Worm (Caenorhabditis elegans) whole organism, young adult: ENCODE data around the gene C26E6.1.

Source experiments
- B0035.1 ChIP-seq: sonication (generic microtip); optimal IDR thresholded peaks from 2 replicates; lab custom pipeline; 2016; ENCODE audit warnings: missing genetic modification characterization, mild to moderate bottlenecking, missing compliant biosample characterization, missing genotype, missing genetic modification reagents
- B0336.3 ChIP-seq: fragments of 200-800 bp; sonication (Bioruptor generic); IDR thresholded peaks from 2 replicates; pipeline ENCODE4 v1.3.6; 2022; ENCODE audit warnings: missing genetic modification characterization, missing compliant biosample characterization
- F33H1.4 ChIP-seq: fragments of 200-800 bp; sonication (Bioruptor generic); IDR thresholded peaks from 2 replicates; pipeline ENCODE4 v1.3.6; 2022; ENCODE audit warnings: missing genetic modification reagents, missing genetic modification characterization, missing compliant biosample characterization
- F49E8.2 ChIP-seq: sonication (generic microtip); optimal IDR thresholded peaks from 3 replicates; lab custom pipeline; 2017; ENCODE audit warnings: missing genetic modification characterization, mild to moderate bottlenecking, missing compliant biosample characterization, antibody characterized with exemption, moderate library complexity; ENCODE audit not compliant: insufficient read depth
- F52B5.7 ChIP-seq: sonication (generic microtip); optimal IDR thresholded peaks from 2 replicates; lab custom pipeline; 2016; ENCODE audit warnings: mild to moderate bottlenecking, missing genetic modification characterization, missing compliant biosample characterization
- T07F8.4 ChIP-seq: sonication (generic microtip); optimal IDR thresholded peaks from 2 replicates; lab custom pipeline; 2016; ENCODE audit warnings: mild to moderate bottlenecking, missing genetic modification characterization, moderate library complexity, missing compliant biosample characterization
- T26A5.8 ChIP-seq: sonication (generic microtip); optimal IDR thresholded peaks from 2 replicates; lab custom pipeline; 2016; ENCODE audit warnings: missing genetic modification characterization, missing compliant biosample characterization
- Y53G8AR.9 ChIP-seq: fragments of 200-800 bp; sonication (Bioruptor generic); conservative IDR thresholded peaks from 2 replicates; pipeline ENCODE4 v1.3.6; 2022; ENCODE audit warnings: missing genetic modification reagents, missing genetic modification characterization, missing compliant biosample characterization
- Y79H2A.3 ChIP-seq: fragments of 200-800 bp; sonication (Bioruptor generic); conservative IDR thresholded peaks from 2 replicates; pipeline ENCODE4 v1.3.6; 2022; ENCODE audit warnings: missing genetic modification reagents, missing genetic modification characterization, missing compliant biosample characterization
- aptf-2 ChIP-seq: fragments of 200-800 bp; sonication (Bioruptor generic); conservative IDR thresholded peaks from 2 replicates; pipeline ENCODE4 v1.3.6; 2022; ENCODE audit warnings: missing genetic modification reagents, missing genetic modification characterization, missing compliant biosample characterization
- atf-7 ChIP-seq: sonication (generic microtip); optimal IDR thresholded peaks from 2 replicates; lab custom pipeline; 2017; ENCODE audit warnings: mild to moderate bottlenecking, missing genetic modification characterization, missing compliant biosample characterization
- attf-3 ChIP-seq: fragments of 200-800 bp; sonication (Bioruptor generic); conservative IDR thresholded peaks from 2 replicates; pipeline ENCODE4 v1.3.6; 2022; ENCODE audit warnings: missing genetic modification reagents, missing genetic modification characterization, missing compliant biosample characterization
- bed-1 ChIP-seq: fragments of 200-800 bp; sonication (Bioruptor generic); IDR thresholded peaks from 2 replicates; pipeline ENCODE4 v1.3.6; 2022; ENCODE audit warnings: missing genetic modification reagents, missing genetic modification characterization, missing compliant biosample characterization
- ceh-100 ChIP-seq: fragments of 200-800 bp; sonication (Bioruptor generic); IDR thresholded peaks from 2 replicates; pipeline ENCODE4 v1.3.6; 2022; ENCODE audit warnings: missing genetic modification reagents, missing genetic modification characterization, missing compliant biosample characterization
- ceh-79 ChIP-seq: sonication (generic microtip); optimal IDR thresholded peaks from 2 replicates; lab custom pipeline; 2017; ENCODE audit warnings: mild to moderate bottlenecking, missing genetic modification characterization, missing compliant biosample characterization
- die-1 ChIP-seq: sonication (generic microtip); optimal IDR thresholded peaks from 2 replicates; lab custom pipeline; 2016; ENCODE audit warnings: missing genotype, mild to moderate bottlenecking, missing genetic modification characterization, missing compliant biosample characterization
- dox-1 ChIP-seq: fragments of 200-800 bp; sonication (Bioruptor generic); IDR thresholded peaks from 2 replicates; pipeline ENCODE4 v1.3.6; 2022; ENCODE audit warnings: missing genetic modification reagents, missing genetic modification characterization, missing compliant biosample characterization
- dpff-1 ChIP-seq: sonication (generic microtip); optimal IDR thresholded peaks from 2 replicates; lab custom pipeline; 2017; ENCODE audit warnings: mild to moderate bottlenecking, missing genetic modification characterization, missing compliant biosample characterization
- dpl-1 ChIP-seq: fragments of 150-350 bp; optimal IDR thresholded peaks from 2 replicates; lab custom pipeline; 2014; ENCODE audit warnings: missing biosample characterization, missing genetic modification reagents, missing genetic modification characterization
- efl-1 ChIP-seq: fragments of 150-350 bp; optimal IDR thresholded peaks from 2 replicates; lab custom pipeline; 2014; ENCODE audit warnings: missing biosample characterization, missing genetic modification reagents, missing genetic modification characterization
- egl-44 ChIP-seq: fragments of 200-800 bp; sonication (Bioruptor generic); IDR thresholded peaks from 2 replicates; pipeline ENCODE4 v1.3.6; 2022; ENCODE audit warnings: missing genetic modification reagents, missing genetic modification characterization, missing compliant biosample characterization
- egrh-3 ChIP-seq: fragments of 200-800 bp; sonication (Bioruptor generic); IDR thresholded peaks from 2 replicates; pipeline ENCODE4 v1.3.6; 2022; ENCODE audit warnings: missing genetic modification reagents, missing genetic modification characterization, missing compliant biosample characterization
- him-1 ChIP-seq: sonication (generic microtip); optimal IDR thresholded peaks from 2 replicates; lab custom pipeline; 2016; ENCODE audit warnings: missing genotype, missing genetic modification reagents, missing genetic modification characterization, missing compliant biosample characterization
- hlh-12 ChIP-seq: sonication (generic microtip); optimal IDR thresholded peaks from 2 replicates; lab custom pipeline; 2016; ENCODE audit warnings: missing genetic modification characterization, missing compliant biosample characterization
- hlh-26 ChIP-seq: fragments of 200-800 bp; sonication (Bioruptor generic); conservative IDR thresholded peaks from 2 replicates; pipeline ENCODE4 v1.3.6; 2022; ENCODE audit warnings: missing genetic modification reagents, missing genetic modification characterization, missing compliant biosample characterization
- lin-26 ChIP-seq: fragments of 200-800 bp; sonication (Bioruptor generic); IDR thresholded peaks from 2 replicates; pipeline ENCODE4 v1.3.6; 2022; ENCODE audit warnings: missing genetic modification reagents, missing genetic modification characterization, missing compliant biosample characterization
- madf-3 ChIP-seq: fragments of 200-800 bp; sonication (Bioruptor generic); IDR thresholded peaks from 2 replicates; pipeline ENCODE4 v1.3.6; 2022; ENCODE audit warnings: missing genetic modification reagents, missing genetic modification characterization, missing compliant biosample characterization
- madf-6 ChIP-seq: fragments of 200-800 bp; sonication (Bioruptor generic); IDR thresholded peaks from 2 replicates; pipeline ENCODE4 v1.3.6; 2022; ENCODE audit warnings: missing genetic modification reagents, missing genetic modification characterization, missing compliant biosample characterization
- mcd-1 ChIP-seq: fragments of 200-800 bp; sonication (Bioruptor generic); IDR thresholded peaks from 2 replicates; pipeline ENCODE4 v1.3.6; 2022; ENCODE audit warnings: missing genetic modification reagents, missing genetic modification characterization, missing compliant biosample characterization
- nfya-2 ChIP-seq: fragments of 200-800 bp; sonication (Bioruptor generic); IDR thresholded peaks from 2 replicates; pipeline ENCODE4 v1.3.6; 2022; ENCODE audit warnings: missing genetic modification reagents, missing genetic modification characterization, missing compliant biosample characterization
- rec-8 ChIP-seq, 2 experiments: sonication (generic microtip); optimal IDR thresholded peaks; 2 replicates each; lab custom pipeline; 2016; ENCODE audit warnings: mild to moderate bottlenecking in 2 of 2, missing genetic modification characterization in 2 of 2, missing genetic modification reagents in 2 of 2, missing genotype in 2 of 2, missing biosample characterization in 1 of 2, missing compliant biosample characterization in 1 of 2, moderate library complexity in 1 of 2
- repo-1 ChIP-seq: sonication (generic microtip); optimal IDR thresholded peaks from 2 replicates; lab custom pipeline; 2017; ENCODE audit warnings: mild to moderate bottlenecking, missing genetic modification characterization, missing compliant biosample characterization
- snpc-4 ChIP-seq, 5 experiments: fragments of 150-350 bp in 1 of 5; sonication (generic microtip) in 4 of 5; optimal IDR thresholded peaks; 2 replicates each; lab custom pipeline; 2014 to 2018; ENCODE audit warnings: missing genetic modification characterization in 5 of 5, missing biosample characterization in 3 of 5, antibody characterized with exemption in 2 of 5, mild to moderate bottlenecking in 2 of 5, missing compliant biosample characterization in 2 of 5, missing genotype in 2 of 5, moderate library complexity in 2 of 5, missing genetic modification reagents in 1 of 5
- sptf-2 ChIP-seq: fragments of 200-800 bp; sonication (Bioruptor generic); optimal IDR thresholded peaks from 2 replicates; lab custom pipeline; 2018; ENCODE audit warnings: mild to moderate bottlenecking, missing genetic modification characterization, missing compliant biosample characterization
- tbx-9 ChIP-seq: sonication (generic microtip); optimal IDR thresholded peaks from 2 replicates; lab custom pipeline; 2016; ENCODE audit warnings: borderline replicate concordance, missing genetic modification characterization, inconsistent platforms, missing compliant biosample characterization
- unc-62 ChIP-seq: fragments of 150-350 bp; optimal IDR thresholded peaks from 2 replicates; lab custom pipeline; 2014; ENCODE audit warnings: missing biosample characterization, missing genetic modification reagents, missing genetic modification characterization
- zfh-2 ChIP-seq: fragments of 200-800 bp; sonication (Bioruptor generic); conservative IDR thresholded peaks from 2 replicates; pipeline ENCODE4 v1.3.6; 2022; ENCODE audit warnings: missing genetic modification reagents, missing genetic modification characterization, missing compliant biosample characterization
- ztf-18 ChIP-seq: sonication (generic microtip); optimal IDR thresholded peaks from 2 replicates; lab custom pipeline; 2016; ENCODE audit warnings: missing genotype, mild to moderate bottlenecking, missing genetic modification characterization, missing compliant biosample characterization
- ztf-22 ChIP-seq: fragments of 200-800 bp; sonication (Bioruptor generic); optimal IDR thresholded peaks from 2 replicates; lab custom pipeline; 2018; ENCODE audit warnings: mild to moderate bottlenecking, missing genetic modification characterization, moderate library complexity, missing compliant biosample characterization
- ztf-6 ChIP-seq: fragments of 200-800 bp; sonication (Bioruptor generic); IDR thresholded peaks from 2 replicates; pipeline ENCODE4 v1.3.6; 2022; ENCODE audit warnings: missing genetic modification reagents, missing genetic modification characterization, missing compliant biosample characterization

Gene C26E6.1

ce11 chrIII:4934896-4935628, 21.6 kb upstream of the C26E6.1 start, which contains the start of gene mrps-18C:
TSS of gene mrps-18C (plus strand) at chrIII:4935578.
- no peak for TF ChIP-seq bed-1 (GFP tag; lab: Robert Waterston, UW)
- no peak for TF ChIP-seq sptf-2 (GFP tag; lab: Kevin White, UChicago)
- TF ChIP-seq die-1 (tag; lab: Kevin White, UChicago): no peak
- peak; percentile 92 for TF ChIP-seq attf-3 (GFP tag; lab: Robert Waterston, UW)
- TF ChIP-seq mcd-1 (GFP tag; lab: Robert Waterston, UW): no peak
- TF ChIP-seq ztf-22 (GFP tag; lab: Kevin White, UChicago): no peak
- TF ChIP-seq efl-1 (GFP tag; lab: Kevin White, UChicago): peak; percentile 4
- TF ChIP-seq, all 124 proteins: peak for 2

DNA sequence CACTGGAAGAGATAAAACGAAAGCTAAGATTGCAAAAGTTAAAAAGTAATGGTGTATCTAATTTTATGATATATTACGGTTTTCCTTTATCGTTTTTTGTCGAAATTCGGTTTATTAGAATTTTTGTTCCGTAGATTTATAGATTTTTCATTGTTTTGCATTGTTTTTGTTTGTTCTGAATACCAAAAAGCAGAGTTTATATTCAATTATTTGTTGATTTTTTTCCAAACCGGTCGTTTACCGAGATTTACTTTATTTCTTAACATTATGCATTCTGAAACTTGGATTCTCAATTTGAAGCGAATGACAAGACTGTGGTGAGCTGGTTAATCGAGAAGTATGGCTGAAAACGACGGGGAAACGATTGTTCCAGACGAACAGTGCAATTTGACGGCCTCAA, 19.6 kb upstream of the C26E6.1 start, which contains the start of gene fsn-1:
Gene fsn-1 (plus strand): TSS at position 301 of the 400 bp plus-strand sequence.
- TF ChIP-seq madf-6 (0 out of 2 replicates have a peak, but pooled peaks have one; percentile 37), Y53G8AR.9 (GFP tag; lab: Robert Waterston, UW) (0 out of 2 replicates have a peak, but pooled peaks have one; percentile 21), dpl-1 (GFP tag; lab: Kevin White, UChicago) (no peak), sptf-2 (GFP tag; lab: Kevin White, UChicago) (no peak)

DNA sequence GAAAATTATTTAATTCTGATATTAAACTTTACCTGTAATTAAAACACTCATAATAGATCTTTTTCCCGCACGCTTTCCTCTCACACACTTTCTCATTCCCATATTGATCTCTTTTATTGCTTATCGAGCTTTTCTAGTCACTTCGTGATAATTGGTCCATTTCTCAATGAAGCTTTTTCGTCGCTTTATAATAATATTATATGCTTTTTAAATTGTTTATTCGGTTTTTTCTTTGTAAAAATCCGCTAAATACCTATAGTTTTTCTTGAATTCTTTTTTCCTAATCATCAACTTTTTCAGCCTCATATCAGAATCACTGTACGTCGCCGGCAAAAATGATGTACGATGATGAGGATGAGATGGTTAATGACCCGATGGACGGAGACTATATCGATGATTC, 17.4 kb upstream of the C26E6.1 start, which contains the start of gene rpb-2:
Gene rpb-2 (plus strand): TSS at position 301 of the 400 bp plus-strand sequence.
- TF ChIP-seq aptf-2 (GFP tag; lab: Robert Waterston, UW): no peak
- 0 out of 2 replicates have a peak, but pooled peaks have one; percentile 17 for TF ChIP-seq Y53G8AR.9 (GFP tag; lab: Robert Waterston, UW)

DNA sequence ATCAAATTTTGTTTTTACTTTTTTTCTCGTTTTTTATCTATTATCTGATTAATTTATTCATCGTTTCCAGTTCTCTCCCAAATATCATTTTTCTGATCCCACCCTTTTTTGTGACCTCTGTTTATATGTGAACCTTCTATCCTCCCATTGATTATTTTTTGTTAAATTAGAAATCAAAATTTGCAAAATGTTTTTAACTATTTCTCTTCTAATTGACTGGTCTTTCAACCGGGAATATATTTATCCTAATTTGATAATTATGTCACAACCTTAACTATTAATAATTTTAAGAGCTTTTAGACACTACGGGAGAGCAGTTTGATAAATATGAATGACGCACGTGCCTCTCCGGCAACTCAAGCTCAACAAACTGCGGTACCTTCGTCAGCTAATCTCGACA, 12.5 kb upstream of the C26E6.1 start, which contains the start of gene ntl-9:
Gene ntl-9 (plus strand): TSS at position 301 of the 400 bp plus-strand sequence.
- TF ChIP-seq snpc-4 (GFP tag; optimal IDR thresholded peaks at IDR 0.05; lab: Kevin White, UChicago) (no peak), snpc-4 (tag; optimal IDR thresholded peaks at IDR 0.05; lab: Kevin White, UChicago) (no peak), rec-8 (tag; optimal IDR thresholded peaks at IDR 0.05; lab: Kevin White, UChicago) (no peak), repo-1 (no peak), unc-62 (GFP tag; lab: Kevin White, UChicago) (no peak), Y79H2A.3 (no peak), F33H1.4 (GFP tag; lab: Robert Waterston, UW) (no peak), ztf-18 (no peak), atf-7 (no peak), hlh-12 (tag; lab: Kevin White, UChicago) (no peak), nfya-2 (GFP tag; lab: Robert Waterston, UW) (no peak), B0035.1 (tag; lab: Kevin White, UChicago) (no peak), F52B5.7 (tag; lab: Kevin White, UChicago) (no peak), dpff-1 (no peak), hlh-26 (GFP tag; lab: Robert Waterston, UW) (no peak), dox-1 (no peak), madf-3 (GFP tag; lab: Robert Waterston, UW) (no peak), tbx-9 (tag; lab: Kevin White, UChicago) (no peak), ceh-79 (tag; lab: Kevin White, UChicago) (no peak)

DNA sequence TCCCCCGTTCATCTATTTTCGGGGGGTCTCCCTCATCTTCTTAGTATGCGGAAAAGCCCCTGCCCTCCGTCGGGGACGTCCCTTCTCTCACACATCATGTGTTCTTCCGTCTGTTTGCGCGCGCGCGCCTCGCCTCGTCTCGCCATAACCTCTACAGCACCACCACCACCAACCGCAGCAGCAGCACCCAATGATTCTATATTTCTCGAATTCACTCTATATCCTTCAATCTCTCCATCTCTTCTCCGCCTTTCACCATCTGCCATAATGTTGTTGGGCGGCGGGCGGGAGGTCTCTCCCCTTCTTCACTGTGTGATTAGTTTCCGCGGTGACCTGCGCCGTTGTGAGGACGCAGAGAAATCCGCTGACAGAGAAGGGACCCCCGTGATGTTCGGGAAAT, 9.3 kb upstream of the C26E6.1 start:
- TF ChIP-seq ceh-100 (GFP tag; lab: Robert Waterston, UW) (peak; percentile 50), T26A5.8 (no peak), lin-26 (GFP tag; lab: Robert Waterston, UW) (peak; percentile 48; the same call in 1 of the 2 replicates), B0336.3 (peak; percentile 56; the same call in 1 of the 2 replicates), T07F8.4 (tag; lab: Kevin White, UChicago) (no peak), him-1 (tag; lab: Kevin White, UChicago) (peak; percentile 5), F49E8.2 (tag; lab: Kevin White, UChicago) (no peak), ztf-6 (GFP tag; lab: Robert Waterston, UW) (peak; percentile 11; the same call in 1 of the 2 replicates), egrh-3 (peak; percentile 71), egl-44 (no peak), zfh-2 (peak; percentile 87)
